Worm (Caenorhabditis elegans): ENCODE results near the gene T03F6.6.
A peak's percentile ranks its signal among the peaks of the same experiment; 100 is the strongest.

Gene T03F6.6

DNA sequence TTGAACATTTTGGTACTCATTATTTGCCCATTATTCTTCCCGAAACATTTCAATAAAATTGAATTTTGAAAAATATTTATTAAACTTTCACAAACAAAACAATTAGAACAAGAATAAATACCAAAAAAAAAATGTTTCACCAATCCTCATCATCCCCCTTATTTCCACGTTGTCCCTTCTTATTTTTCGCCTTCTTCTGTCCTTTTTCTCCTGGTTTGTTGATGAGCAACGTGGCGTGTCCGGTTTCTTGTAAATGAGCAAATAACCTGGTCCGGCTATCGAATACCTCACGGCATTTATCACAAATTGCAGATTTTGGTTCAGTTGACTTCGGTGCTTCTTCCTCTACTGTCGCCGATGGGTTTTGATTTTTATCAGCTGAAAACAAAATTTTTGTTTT lies 10.7 kb upstream of the T03F6.6 start:
- TF ChIP-seq R02D3.7 (tag; optimal IDR thresholded peaks at IDR 0.05) (no peak), pqm-1 (tag; optimal IDR thresholded peaks at IDR 0.05) (no peak), daf-12 (tag; optimal IDR thresholded peaks at IDR 0.05) (no peak), pha-4 (tag; optimal IDR thresholded peaks at IDR 0.05) (no peak), nhr-43 (tag; optimal IDR thresholded peaks at IDR 0.05; ENCODE audit: poor library complexity, severe bottlenecking) (no peak), hmg-11 (tag; optimal IDR thresholded peaks at IDR 0.05) (no peak)

DNA sequence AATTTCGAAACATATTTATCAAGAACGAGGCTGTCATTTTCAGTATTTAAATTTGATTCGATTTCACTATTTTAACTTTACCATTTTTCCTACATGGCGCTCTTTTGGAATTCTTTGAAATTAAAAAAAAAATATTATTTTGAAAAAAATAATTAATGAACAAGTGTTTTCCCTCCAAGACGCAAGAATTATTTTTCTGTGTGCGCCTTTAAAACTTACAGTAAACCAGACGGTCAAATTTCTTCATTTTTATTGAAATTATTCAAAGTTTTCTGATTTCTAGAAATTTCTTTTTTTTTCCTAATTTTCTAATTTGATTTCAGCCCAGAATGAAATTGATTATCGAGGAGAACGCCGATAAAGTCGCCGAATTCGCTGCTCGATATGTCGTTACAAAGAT lies 9.0 kb upstream of the T03F6.6 start, which contains the start of gene T03F6.3:
TSS of gene T03F6.3 (plus strand) at position 318 of the 400 bp plus-strand sequence.
- TF ChIP-seq sea-2 (GFP tag; optimal IDR thresholded peaks at IDR 0.05) = no peak

DNA sequence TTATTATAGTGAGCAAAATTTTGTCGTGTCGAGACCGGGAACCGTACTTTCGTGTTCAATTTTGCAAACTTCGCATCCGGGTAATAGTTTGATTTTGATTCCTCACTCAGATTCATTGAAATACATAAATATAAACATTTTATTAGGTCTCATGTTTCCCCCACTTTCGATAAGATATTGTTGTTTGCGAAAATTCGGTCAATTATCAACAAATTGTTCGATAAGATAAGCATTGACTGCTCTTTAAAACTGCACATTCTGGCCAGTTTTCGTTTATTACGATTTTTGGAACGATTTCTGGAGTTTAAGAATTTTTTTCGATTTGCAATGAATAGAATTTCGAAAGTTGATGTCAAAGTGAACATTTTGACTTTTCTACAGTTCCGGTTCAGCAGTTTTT lies 8.5 kb upstream of the T03F6.6 start:
- TF ChIP-seq unc-62 (GFP tag; optimal IDR thresholded peaks at IDR 0.05) (no peak), pha-4 (tag; optimal IDR thresholded peaks at IDR 0.05) (peak; percentile 47), elt-2 (tag; optimal IDR thresholded peaks at IDR 0.05) (peak; percentile 85), unc-39 (tag; optimal IDR thresholded peaks at IDR 0.05) (no peak), elt-3 (tag; optimal IDR thresholded peaks at IDR 0.05) (no peak)

ce11 chrIII:13385850-13386249 lies 5.8 kb upstream of the T03F6.6 start, which contains the start of gene T03F6.4:
T03F6.4 (plus strand) TSS chrIII:13386150.
- TF ChIP-seq nhr-67 (tag; optimal IDR thresholded peaks at IDR 0.05) (no peak), unc-62 (GFP tag; optimal IDR thresholded peaks at IDR 0.05) (no peak), egl-27 (tag; optimal IDR thresholded peaks at IDR 0.05) (no peak), mdl-1 (tag; optimal IDR thresholded peaks at IDR 0.05) (no peak), sea-2 (GFP tag; optimal IDR thresholded peaks at IDR 0.05) (no peak), ceh-16 (tag; optimal IDR thresholded peaks at IDR 0.05) (no peak), eor-1 (tag; optimal IDR thresholded peaks at IDR 0.05) (no peak), nhr-12 (tag; optimal IDR thresholded peaks at IDR 0.05) (no peak), ceh-82 (tag; optimal IDR thresholded peaks at IDR 0.05) (no peak), daf-12 (tag; optimal IDR thresholded peaks at IDR 0.05) (no peak), lsy-12 (tag; optimal IDR thresholded peaks at IDR 0.05) (no peak), pha-4 (tag; optimal IDR thresholded peaks at IDR 0.05) (no peak), nhr-23 (tag; optimal IDR thresholded peaks at IDR 0.05) (no peak), lin-39 (tag; optimal IDR thresholded peaks at IDR 0.05) (no peak)

DNA sequence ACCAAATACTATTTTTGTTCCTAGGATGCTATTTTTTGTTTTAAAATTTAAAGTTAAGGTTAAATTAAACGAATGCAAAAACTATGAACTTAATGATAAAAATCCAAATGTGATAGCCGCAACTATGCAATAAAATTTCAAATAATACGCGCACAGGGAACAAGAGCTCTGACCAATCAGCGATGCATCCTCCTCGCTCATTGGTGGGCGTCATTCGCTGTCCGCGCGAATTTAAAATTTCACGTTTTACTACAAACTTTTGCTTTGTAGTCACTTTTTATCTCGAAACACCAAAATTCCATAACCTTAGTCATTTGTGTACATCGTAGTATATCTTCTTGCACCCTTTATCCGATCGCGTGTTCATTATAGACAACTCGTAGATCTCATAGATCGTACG lies 3.1 kb upstream of the T03F6.6 start:
- no peak for TF ChIP-seq jun-1 (tag; optimal IDR thresholded peaks at IDR 0.05)
- TF ChIP-seq nhr-23 (tag; optimal IDR thresholded peaks at IDR 0.05) = no peak
- no peak for TF ChIP-seq ceh-28 (tag; optimal IDR thresholded peaks at IDR 0.05)
- TF ChIP-seq nhr-11 (tag; optimal IDR thresholded peaks at IDR 0.05) = no peak
- no peak for TF ChIP-seq ztf-11 (tag; optimal IDR thresholded peaks at IDR 0.05)
- no peak for TF ChIP-seq hmg-11 (tag; optimal IDR thresholded peaks at IDR 0.05)
- TF ChIP-seq mml-1 (tag; optimal IDR thresholded peaks at IDR 0.05) = no peak
- no peak for TF ChIP-seq R02D3.7 (tag; optimal IDR thresholded peaks at IDR 0.05)

DNA sequence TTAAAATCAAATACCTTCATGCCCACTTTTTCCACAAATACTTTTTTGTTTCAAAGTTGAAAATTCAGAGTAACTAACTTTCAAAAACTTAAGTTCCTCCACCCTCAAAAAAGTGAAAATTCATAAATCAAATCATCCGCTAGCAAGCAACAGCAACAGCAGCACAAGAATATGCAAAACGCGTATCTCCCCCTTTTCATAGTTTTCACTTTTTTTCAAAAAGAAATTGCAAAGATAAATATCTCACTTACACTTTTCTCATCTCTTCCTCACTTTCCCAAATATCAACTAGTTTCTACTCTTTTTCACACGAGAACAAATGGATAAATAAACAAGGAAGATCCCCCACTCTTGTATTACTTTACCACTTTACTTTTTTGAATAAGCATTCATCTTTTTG lies 1.6 kb upstream of the T03F6.6 start:
- TF ChIP-seq sea-2 (GFP tag; optimal IDR thresholded peaks at IDR 0.05) (no peak), nhr-67 (tag; optimal IDR thresholded peaks at IDR 0.05) (no peak), fkh-2 (tag; optimal IDR thresholded peaks at IDR 0.05) (no peak), pha-4 (tag; optimal IDR thresholded peaks at IDR 0.05) (peak; percentile 7)

DNA sequence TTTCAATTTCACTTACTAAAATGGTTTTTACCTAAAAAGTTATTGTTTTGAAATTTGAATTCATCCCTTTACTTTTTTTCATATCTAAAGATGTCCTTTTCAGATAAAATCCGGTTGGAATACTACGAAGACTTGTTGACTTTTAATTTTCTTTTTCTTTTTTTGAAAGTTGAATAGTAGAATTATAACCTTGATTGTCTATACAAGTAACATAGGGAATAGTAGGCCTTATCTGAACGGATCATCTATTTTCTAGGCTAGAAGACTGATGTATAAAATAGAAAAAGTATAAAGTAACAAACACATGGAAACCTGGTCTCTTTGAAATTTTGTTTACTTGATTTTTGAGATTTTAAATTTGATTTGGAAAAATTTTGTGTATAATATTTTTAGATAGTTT lies 785 bp upstream of the T03F6.6 start:
- peak; percentile 96 for TF ChIP-seq elt-1 (tag; optimal IDR thresholded peaks at IDR 0.05)
- no peak for TF ChIP-seq sea-2 (GFP tag; optimal IDR thresholded peaks at IDR 0.05)

ce11 chrIII:13378242-13378641 lies 1.9 kb downstream of the T03F6.6 start, which contains the start of gene T03F6.10:
T03F6.10 (minus strand) TSS chrIII:13378342.
- TF ChIP-seq nhr-237 (tag; optimal IDR thresholded peaks at IDR 0.05) = no peak
- no peak for TF ChIP-seq nhr-77 (tag; optimal IDR thresholded peaks at IDR 0.05)
- no peak for TF ChIP-seq nhr-11 (tag; optimal IDR thresholded peaks at IDR 0.05)
- TF ChIP-seq pha-4 (tag; optimal IDR thresholded peaks at IDR 0.05) = no peak
- no peak for TF ChIP-seq lin-39 (tag; optimal IDR thresholded peaks at IDR 0.05)
- no peak for TF ChIP-seq tbx-2 (tag; optimal IDR thresholded peaks at IDR 0.05)
- no peak for TF ChIP-seq unc-39 (tag; optimal IDR thresholded peaks at IDR 0.05)
- no peak for TF ChIP-seq fos-1 (tag; optimal IDR thresholded peaks at IDR 0.05)
- no peak for TF ChIP-seq ztf-11 (tag; optimal IDR thresholded peaks at IDR 0.05)
- TF ChIP-seq nhr-28 (tag; optimal IDR thresholded peaks at IDR 0.05) = no peak
- no peak for TF ChIP-seq eor-1 (tag; optimal IDR thresholded peaks at IDR 0.05)
- no peak for TF ChIP-seq jun-1 (tag; optimal IDR thresholded peaks at IDR 0.05)
- TF ChIP-seq pqm-1 (tag; optimal IDR thresholded peaks at IDR 0.05) = no peak
